Worm (Caenorhabditis elegans) whole organism, L2 larva: ENCODE results near the gene ubc-6.

Experiments used
- C34F6.9 ChIP-seq: fragments of 150-350 bp; optimal IDR thresholded peaks from 2 replicates; lab custom pipeline; 2014; ENCODE audit warnings: missing biosample characterization, missing genetic modification characterization
- F13H6.1 ChIP-seq: sonication (generic microtip); optimal IDR thresholded peaks from 2 replicates; lab custom pipeline; 2016; ENCODE audit warnings: missing genetic modification characterization, missing compliant biosample characterization
- R02D3.7 ChIP-seq: fragments of 150-350 bp; optimal IDR thresholded peaks from 2 replicates; lab custom pipeline; 2014; ENCODE audit warnings: missing biosample characterization, missing genetic modification characterization
- Y55F3AM.14 ChIP-seq: fragments of 200-800 bp; sonication (Bioruptor generic); optimal IDR thresholded peaks from 2 replicates; lab custom pipeline; 2018; ENCODE audit warnings: mild to moderate bottlenecking, missing genetic modification characterization, missing compliant biosample characterization
- ZK546.5 ChIP-seq: sonication (generic microtip); optimal IDR thresholded peaks from 2 replicates; lab custom pipeline; 2017; ENCODE audit warnings: missing biosample characterization, missing genetic modification characterization
- alr-1 ChIP-seq: fragments of 150-350 bp; optimal IDR thresholded peaks from 2 replicates; lab custom pipeline; 2014; ENCODE audit warnings: missing biosample characterization, missing genetic modification characterization
- aly-2 ChIP-seq: fragments of 150-350 bp; optimal IDR thresholded peaks from 2 replicates; lab custom pipeline; 2014; ENCODE audit warnings: missing biosample characterization, missing genetic modification characterization
- ama-1 ChIP-seq: fragments of 150-350 bp; optimal IDR thresholded peaks from 2 replicates; lab custom pipeline; 2018; ENCODE audit warnings: inconsistent platforms
- blmp-1 ChIP-seq: sonication (generic microtip); optimal IDR thresholded peaks from 2 replicates; lab custom pipeline; 2017; ENCODE audit warnings: missing genetic modification characterization, mild to moderate bottlenecking, missing compliant biosample characterization, antibody characterized with exemption, moderate library complexity; ENCODE audit not compliant: insufficient read depth
- ceh-16 ChIP-seq: fragments of 150-350 bp; optimal IDR thresholded peaks from 2 replicates; lab custom pipeline; 2014; ENCODE audit warnings: missing biosample characterization, missing genetic modification characterization
- ceh-82 ChIP-seq: fragments of 150-350 bp; optimal IDR thresholded peaks from 2 replicates; lab custom pipeline; 2014; ENCODE audit warnings: missing biosample characterization, missing genetic modification characterization
- crh-2 ChIP-seq: sonication (generic microtip); optimal IDR thresholded peaks from 2 replicates; lab custom pipeline; 2017; ENCODE audit warnings: missing biosample characterization, missing genetic modification characterization
- dmd-4 ChIP-seq: sonication (generic microtip); optimal IDR thresholded peaks from 2 replicates; lab custom pipeline; 2017; ENCODE audit warnings: missing biosample characterization, missing genetic modification characterization
- egl-27 ChIP-seq: sonication (generic microtip); optimal IDR thresholded peaks from 3 replicates; lab custom pipeline; 2017; ENCODE audit warnings: missing biosample characterization, missing genetic modification reagents, missing genetic modification characterization
- elt-1 ChIP-seq: fragments of 150-350 bp; optimal IDR thresholded peaks from 2 replicates; lab custom pipeline; 2014; ENCODE audit warnings: missing biosample characterization, missing genetic modification characterization
- fos-1 ChIP-seq: fragments of 150-350 bp; optimal IDR thresholded peaks from 2 replicates; lab custom pipeline; 2014; ENCODE audit warnings: missing biosample characterization, missing genetic modification characterization
- gmeb-1 ChIP-seq: fragments of 150-350 bp; optimal IDR thresholded peaks from 2 replicates; lab custom pipeline; 2014; ENCODE audit warnings: missing biosample characterization, missing genetic modification characterization
- lin-11 ChIP-seq: fragments of 150-350 bp; sonication (generic microtip); optimal IDR thresholded peaks from 2 replicates; lab custom pipeline; 2014; ENCODE audit warnings: missing biosample characterization, missing genetic modification characterization, inconsistent platforms, mixed read lengths
- lin-39 ChIP-seq: fragments of 150-350 bp; optimal IDR thresholded peaks from 2 replicates; lab custom pipeline; 2014; ENCODE audit warnings: missing biosample characterization, missing genetic modification reagents, missing genetic modification characterization
- mab-5 ChIP-seq: fragments of 150-350 bp; optimal IDR thresholded peaks from 2 replicates; lab custom pipeline; 2014; ENCODE audit warnings: missing biosample characterization, missing genetic modification characterization
- mbf-1 ChIP-seq: sonication (generic microtip); optimal IDR thresholded peaks from 2 replicates; lab custom pipeline; 2017; ENCODE audit warnings: missing biosample characterization, missing genetic modification characterization
- mdl-1 ChIP-seq, 2 experiments: fragments of 150-350 bp in 1 of 2; sonication (generic microtip) in 1 of 2; optimal IDR thresholded peaks; 2 replicates each; lab custom pipeline; 2017; ENCODE audit warnings: missing biosample characterization in 2 of 2, missing genetic modification characterization in 2 of 2
- nhr-10 ChIP-seq: sonication (generic microtip); optimal IDR thresholded peaks from 2 replicates; lab custom pipeline; 2017; ENCODE audit warnings: missing biosample characterization, missing genetic modification characterization
- nhr-11 ChIP-seq: fragments of 150-350 bp; optimal IDR thresholded peaks from 2 replicates; lab custom pipeline; 2014; ENCODE audit warnings: missing biosample characterization, missing genetic modification characterization
- nhr-12 ChIP-seq: fragments of 150-350 bp; optimal IDR thresholded peaks from 2 replicates; lab custom pipeline; 2014; ENCODE audit warnings: missing biosample characterization, missing genetic modification characterization
- nhr-129 ChIP-seq: fragments of 150-350 bp; optimal IDR thresholded peaks from 2 replicates; lab custom pipeline; 2014; ENCODE audit warnings: missing biosample characterization, missing genetic modification characterization
- nhr-21 ChIP-seq: fragments of 150-350 bp; optimal IDR thresholded peaks from 2 replicates; lab custom pipeline; 2014; ENCODE audit warnings: missing biosample characterization, missing genetic modification characterization
- nhr-25 ChIP-seq: fragments of 150-350 bp; sonication (generic microtip); optimal IDR thresholded peaks from 3 replicates; lab custom pipeline; 2014; ENCODE audit warnings: missing biosample characterization, missing genetic modification characterization
- nhr-6 ChIP-seq: fragments of 150-350 bp; optimal IDR thresholded peaks from 2 replicates; lab custom pipeline; 2014; ENCODE audit warnings: missing biosample characterization, missing genetic modification characterization
- nhr-77 ChIP-seq: fragments of 150-350 bp; optimal IDR thresholded peaks from 2 replicates; lab custom pipeline; 2014; ENCODE audit warnings: missing biosample characterization, missing genetic modification characterization
- peb-1 ChIP-seq: fragments of 150-350 bp; optimal IDR thresholded peaks from 2 replicates; lab custom pipeline; 2014; ENCODE audit warnings: missing biosample characterization, missing genetic modification characterization
- sem-4 ChIP-seq: fragments of 150-350 bp; optimal IDR thresholded peaks from 2 replicates; lab custom pipeline; 2014; ENCODE audit warnings: missing biosample characterization, missing genetic modification reagents, missing genetic modification characterization
- skn-1 ChIP-seq: sonication (generic microtip); optimal IDR thresholded peaks from 2 replicates; lab custom pipeline; 2017; ENCODE audit warnings: missing biosample characterization, missing genetic modification characterization
- sma-3 ChIP-seq: sonication (generic microtip); optimal IDR thresholded peaks from 2 replicates; lab custom pipeline; 2016; ENCODE audit warnings: missing genetic modification reagents, missing genetic modification characterization, missing compliant biosample characterization
- sma-9 ChIP-seq, 2 experiments: fragments of 150-350 bp in 1 of 2; sonication (generic microtip) in 1 of 2; optimal IDR thresholded peaks; 2 replicates each; lab custom pipeline; 2014 to 2016; ENCODE audit warnings: missing genetic modification characterization in 2 of 2, mild to moderate bottlenecking in 1 of 2, missing biosample characterization in 1 of 2, missing compliant biosample characterization in 1 of 2, missing genetic modification reagents in 1 of 2, moderate library complexity in 1 of 2
- unc-39 ChIP-seq: fragments of 150-350 bp; optimal IDR thresholded peaks from 2 replicates; lab custom pipeline; 2014; ENCODE audit warnings: missing biosample characterization, missing genetic modification characterization
- unc-62 ChIP-seq: fragments of 150-350 bp; optimal IDR thresholded peaks from 2 replicates; lab custom pipeline; 2014; ENCODE audit warnings: missing biosample characterization, missing genetic modification reagents, missing genetic modification characterization
- zag-1 ChIP-seq: fragments of 150-350 bp; optimal IDR thresholded peaks from 2 replicates; lab custom pipeline; 2014; ENCODE audit warnings: missing biosample characterization, missing genetic modification characterization
- ztf-1 ChIP-seq: fragments of 200-800 bp; sonication (Bioruptor generic); conservative IDR thresholded peaks from 2 replicates; pipeline ENCODE4 v1.3.6; 2022; ENCODE audit warnings: missing genetic modification characterization, missing compliant biosample characterization
- ztf-11 ChIP-seq: sonication (generic microtip); optimal IDR thresholded peaks from 2 replicates; lab custom pipeline; 2017; ENCODE audit warnings: missing biosample characterization, missing genetic modification characterization

Gene ubc-6

DNA sequence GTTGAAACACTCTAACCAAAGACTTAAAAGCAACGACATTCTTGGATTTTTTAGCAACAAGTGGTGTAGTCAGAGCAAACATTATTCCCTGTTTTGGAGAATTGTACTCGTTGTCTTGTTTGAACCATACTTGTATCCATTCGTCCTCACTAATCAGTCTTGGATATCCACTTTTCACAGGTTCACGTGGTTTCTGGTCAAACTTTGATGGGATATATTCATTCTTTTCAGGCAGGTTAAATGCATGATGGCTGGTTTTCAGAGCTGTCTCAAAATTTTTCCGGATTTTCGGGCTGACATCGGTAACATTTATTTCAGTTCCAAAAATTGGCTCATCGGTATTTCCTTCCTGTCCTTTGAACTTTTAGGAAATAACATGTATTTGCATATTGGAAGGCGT, 42.4 kb downstream of the ubc-6 start:
- TF ChIP-seq ztf-11 (tag; lab: Kevin White, UChicago) (no peak), aly-2 (tag; lab: Kevin White, UChicago) (no peak), nhr-77 (tag; lab: Kevin White, UChicago) (no peak), sma-3 (GFP tag; lab: Kevin White, UChicago) (no peak), zag-1 (tag; lab: Kevin White, UChicago) (no peak), ZK546.5 (no peak), ceh-82 (tag; lab: Kevin White, UChicago) (no peak), dmd-4 (tag; lab: Kevin White, UChicago) (no peak), sem-4 (tag; lab: Kevin White, UChicago) (no peak), egl-27 (tag; lab: Kevin White, UChicago) (no peak), nhr-6 (tag; lab: Kevin White, UChicago) (no peak), unc-62 (no peak), ama-1 (no peak), unc-39 (tag; lab: Kevin White, UChicago) (no peak), ztf-1 (GFP tag; lab: Robert Waterston, UW) (no peak), C34F6.9 (tag; lab: Kevin White, UChicago) (no peak), blmp-1 (no peak)

DNA sequence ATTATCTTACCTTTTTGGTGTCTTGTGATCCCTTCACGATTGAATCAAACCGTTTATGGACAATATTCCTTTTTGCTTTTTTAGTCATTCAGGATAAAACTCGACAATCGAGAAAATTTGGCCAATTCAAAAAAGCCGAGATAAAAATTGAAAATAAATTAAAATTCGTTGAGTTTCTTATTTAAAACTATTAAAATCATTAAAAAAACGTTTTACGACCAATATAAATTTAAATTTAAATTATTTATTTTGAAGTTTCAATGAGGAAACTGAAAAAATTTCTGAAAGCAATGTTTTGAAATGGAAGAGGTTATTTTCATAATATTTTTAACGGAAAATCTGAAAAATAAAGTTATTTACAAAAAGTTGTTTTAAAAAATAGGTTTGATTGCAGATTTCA, 44.3 kb downstream of the ubc-6 start, which contains the start of gene ZK1290.15:
TSS of gene ZK1290.15 (plus strand) at position 301 of the 400 bp plus-strand sequence.
- TF ChIP-seq lin-11 (tag; lab: Kevin White, UChicago): no peak
- TF ChIP-seq Y55F3AM.14 (GFP tag; lab: Kevin White, UChicago): no peak
- no peak for TF ChIP-seq nhr-21 (tag; lab: Kevin White, UChicago)
- no peak for TF ChIP-seq ztf-11 (tag; lab: Kevin White, UChicago)
- TF ChIP-seq nhr-11 (tag; lab: Kevin White, UChicago): no peak
- no peak for TF ChIP-seq egl-27 (tag; lab: Kevin White, UChicago)
- TF ChIP-seq sma-9 (GFP tag; optimal IDR thresholded peaks at IDR 0.05; lab: Kevin White, UChicago): no peak
- no peak for TF ChIP-seq sma-9 (tag; optimal IDR thresholded peaks at IDR 0.05; lab: Kevin White, UChicago)
- TF ChIP-seq unc-39 (tag; lab: Kevin White, UChicago): no peak
- no peak for TF ChIP-seq nhr-12
- TF ChIP-seq nhr-10: no peak
- TF ChIP-seq unc-62: no peak
- no peak for TF ChIP-seq elt-1
- no peak for TF ChIP-seq lin-39 (tag; lab: Kevin White, UChicago)
- TF ChIP-seq C34F6.9 (tag; lab: Kevin White, UChicago): no peak
- no peak for TF ChIP-seq mbf-1 (tag; lab: Kevin White, UChicago)
- TF ChIP-seq, all 48 proteins: peak for 0

DNA sequence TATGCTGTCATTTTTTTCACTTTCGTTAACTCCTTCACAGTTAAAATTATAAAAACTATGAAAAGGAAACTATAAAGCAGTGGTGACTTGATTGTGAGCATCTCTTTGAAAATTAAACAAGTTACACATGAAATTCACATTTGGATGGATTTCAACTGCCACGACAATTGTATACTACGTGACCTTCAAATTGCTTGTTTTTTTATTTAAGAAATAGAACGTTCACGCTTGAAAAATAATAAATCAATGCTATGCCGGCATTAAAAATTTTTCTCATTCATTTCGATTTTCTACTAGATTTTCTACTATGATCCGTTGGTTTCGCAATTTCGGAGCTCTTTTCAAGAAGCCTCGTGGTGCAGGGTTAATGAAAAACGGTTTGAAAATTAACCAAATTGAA, 46.5 kb downstream of the ubc-6 start, which contains the start of the genes ZK1290.7 and rnh-1.1:
TSS of gene ZK1290.7 (minus strand) at position 101 of the 400 bp plus-strand sequence.
TSS of gene rnh-1.1 (plus strand) at position 281 of the 400 bp plus-strand sequence.
- TF ChIP-seq mbf-1 (tag; lab: Kevin White, UChicago) (no peak), mab-5 (tag; lab: Kevin White, UChicago) (no peak), fos-1 (no peak), nhr-129 (tag; lab: Kevin White, UChicago) (no peak), lin-39 (tag; lab: Kevin White, UChicago) (no peak), nhr-77 (tag; lab: Kevin White, UChicago) (no peak), ceh-16 (tag; lab: Kevin White, UChicago) (no peak), C34F6.9 (tag; lab: Kevin White, UChicago) (no peak), nhr-25 (no peak), F13H6.1 (tag; lab: Kevin White, UChicago) (no peak), egl-27 (tag; lab: Kevin White, UChicago) (no peak), skn-1 (no peak), R02D3.7 (tag; lab: Kevin White, UChicago) (no peak), alr-1 (tag; lab: Kevin White, UChicago) (no peak), unc-62 (no peak), ceh-82 (tag; lab: Kevin White, UChicago) (no peak)

DNA sequence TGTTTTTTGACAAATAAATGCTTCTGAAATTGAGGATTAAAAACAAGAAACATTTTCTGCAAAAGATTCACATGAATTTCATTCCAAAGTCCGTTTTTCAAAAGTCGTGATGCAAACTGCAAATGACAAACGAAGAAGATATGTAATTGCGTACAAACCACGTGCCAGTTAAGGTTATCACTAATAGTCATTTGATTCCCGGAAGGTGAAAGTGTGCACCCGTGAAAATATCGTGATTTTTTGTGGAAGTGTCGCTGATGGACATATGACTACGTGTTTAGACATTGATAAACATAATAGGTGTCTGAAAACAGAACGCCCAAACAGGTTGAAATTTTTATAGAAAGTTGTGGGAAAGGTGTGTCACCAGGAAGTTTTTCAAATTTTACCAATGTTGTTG, 49.2 kb downstream of the ubc-6 start:
- TF ChIP-seq nhr-10 (no peak), sma-9 (GFP tag; optimal IDR thresholded peaks at IDR 0.05; lab: Kevin White, UChicago) (peak; percentile 98), sma-9 (tag; optimal IDR thresholded peaks at IDR 0.05; lab: Kevin White, UChicago) (no peak), mbf-1 (tag; lab: Kevin White, UChicago) (no peak), fos-1 (peak; percentile 66), blmp-1 (peak; percentile 87), nhr-12 (no peak), zag-1 (tag; lab: Kevin White, UChicago) (no peak), mdl-1 (tag; optimal IDR thresholded peaks at IDR 0.05; lab: Kevin White, UChicago) (peak in 1 of 2 experiments; percentile 53), lin-39 (tag; lab: Kevin White, UChicago) (no peak), nhr-6 (tag; lab: Kevin White, UChicago) (no peak), sma-3 (GFP tag; lab: Kevin White, UChicago) (peak; percentile 93), sem-4 (tag; lab: Kevin White, UChicago) (no peak), peb-1 (tag; lab: Kevin White, UChicago) (no peak), nhr-129 (tag; lab: Kevin White, UChicago) (peak; percentile 71), crh-2 (tag; lab: Kevin White, UChicago) (peak; percentile 76), egl-27 (tag; lab: Kevin White, UChicago) (no peak), gmeb-1 (peak; percentile 64), ama-1 (no peak), ztf-1 (GFP tag; lab: Robert Waterston, UW) (no peak), ceh-82 (tag; lab: Kevin White, UChicago) (no peak), nhr-21 (tag; lab: Kevin White, UChicago) (peak; percentile 83)
- TF ChIP-seq, all 48 proteins: peak for 9
